Worm (Caenorhabditis elegans) whole organism, L2 larva: ENCODE data around the gene moa-1.

Experiments used
- C34F6.9 ChIP-seq: fragments of 150-350 bp; optimal IDR thresholded peaks from 2 replicates; lab custom pipeline; 2014; ENCODE audit warnings: missing biosample characterization, missing genetic modification characterization
- F13H6.1 ChIP-seq: sonication (generic microtip); optimal IDR thresholded peaks from 2 replicates; lab custom pipeline; 2016; ENCODE audit warnings: missing genetic modification characterization, missing compliant biosample characterization
- R02D3.7 ChIP-seq: fragments of 150-350 bp; optimal IDR thresholded peaks from 2 replicates; lab custom pipeline; 2014; ENCODE audit warnings: missing biosample characterization, missing genetic modification characterization
- Y55F3AM.14 ChIP-seq: fragments of 200-800 bp; sonication (Bioruptor generic); optimal IDR thresholded peaks from 2 replicates; lab custom pipeline; 2018; ENCODE audit warnings: mild to moderate bottlenecking, missing genetic modification characterization, missing compliant biosample characterization
- ZK546.5 ChIP-seq: sonication (generic microtip); optimal IDR thresholded peaks from 2 replicates; lab custom pipeline; 2017; ENCODE audit warnings: missing biosample characterization, missing genetic modification characterization
- alr-1 ChIP-seq: fragments of 150-350 bp; optimal IDR thresholded peaks from 2 replicates; lab custom pipeline; 2014; ENCODE audit warnings: missing biosample characterization, missing genetic modification characterization
- aly-2 ChIP-seq: fragments of 150-350 bp; optimal IDR thresholded peaks from 2 replicates; lab custom pipeline; 2014; ENCODE audit warnings: missing biosample characterization, missing genetic modification characterization
- ama-1 ChIP-seq: fragments of 150-350 bp; optimal IDR thresholded peaks from 2 replicates; lab custom pipeline; 2018; ENCODE audit warnings: inconsistent platforms
- ceh-16 ChIP-seq: fragments of 150-350 bp; optimal IDR thresholded peaks from 2 replicates; lab custom pipeline; 2014; ENCODE audit warnings: missing biosample characterization, missing genetic modification characterization
- ceh-82 ChIP-seq: fragments of 150-350 bp; optimal IDR thresholded peaks from 2 replicates; lab custom pipeline; 2014; ENCODE audit warnings: missing biosample characterization, missing genetic modification characterization
- egl-27 ChIP-seq: sonication (generic microtip); optimal IDR thresholded peaks from 3 replicates; lab custom pipeline; 2017; ENCODE audit warnings: missing biosample characterization, missing genetic modification reagents, missing genetic modification characterization
- elt-1 ChIP-seq: fragments of 150-350 bp; optimal IDR thresholded peaks from 2 replicates; lab custom pipeline; 2014; ENCODE audit warnings: missing biosample characterization, missing genetic modification characterization
- elt-3 ChIP-seq: sonication (generic microtip); optimal IDR thresholded peaks from 2 replicates; lab custom pipeline; 2017; ENCODE audit warnings: missing biosample characterization, missing genetic modification characterization
- fos-1 ChIP-seq: fragments of 150-350 bp; optimal IDR thresholded peaks from 2 replicates; lab custom pipeline; 2014; ENCODE audit warnings: missing biosample characterization, missing genetic modification characterization
- gmeb-1 ChIP-seq: fragments of 150-350 bp; optimal IDR thresholded peaks from 2 replicates; lab custom pipeline; 2014; ENCODE audit warnings: missing biosample characterization, missing genetic modification characterization
- lin-11 ChIP-seq: fragments of 150-350 bp; sonication (generic microtip); optimal IDR thresholded peaks from 2 replicates; lab custom pipeline; 2014; ENCODE audit warnings: missing biosample characterization, missing genetic modification characterization, inconsistent platforms, mixed read lengths
- lin-13 ChIP-seq: fragments of 150-350 bp; optimal IDR thresholded peaks from 2 replicates; lab custom pipeline; 2014; ENCODE audit warnings: missing biosample characterization, missing genetic modification reagents, missing genetic modification characterization
- lin-39 ChIP-seq: fragments of 150-350 bp; optimal IDR thresholded peaks from 2 replicates; lab custom pipeline; 2014; ENCODE audit warnings: missing biosample characterization, missing genetic modification reagents, missing genetic modification characterization
- lsy-2 ChIP-seq, 2 experiments: fragments of 150-350 bp in 1 of 2; sonication (generic microtip) in 1 of 2; optimal IDR thresholded peaks; 2 replicates each; lab custom pipeline; 2014 to 2017; ENCODE audit warnings: missing biosample characterization in 2 of 2, missing genetic modification characterization in 2 of 2
- mab-5 ChIP-seq: fragments of 150-350 bp; optimal IDR thresholded peaks from 2 replicates; lab custom pipeline; 2014; ENCODE audit warnings: missing biosample characterization, missing genetic modification characterization
- mbf-1 ChIP-seq: sonication (generic microtip); optimal IDR thresholded peaks from 2 replicates; lab custom pipeline; 2017; ENCODE audit warnings: missing biosample characterization, missing genetic modification characterization
- mdl-1 ChIP-seq, 2 experiments: fragments of 150-350 bp in 1 of 2; sonication (generic microtip) in 1 of 2; optimal IDR thresholded peaks; 2 replicates each; lab custom pipeline; 2017; ENCODE audit warnings: missing biosample characterization in 2 of 2, missing genetic modification characterization in 2 of 2
- nhr-10 ChIP-seq: sonication (generic microtip); optimal IDR thresholded peaks from 2 replicates; lab custom pipeline; 2017; ENCODE audit warnings: missing biosample characterization, missing genetic modification characterization
- nhr-11 ChIP-seq: fragments of 150-350 bp; optimal IDR thresholded peaks from 2 replicates; lab custom pipeline; 2014; ENCODE audit warnings: missing biosample characterization, missing genetic modification characterization
- nhr-12 ChIP-seq: fragments of 150-350 bp; optimal IDR thresholded peaks from 2 replicates; lab custom pipeline; 2014; ENCODE audit warnings: missing biosample characterization, missing genetic modification characterization
- nhr-129 ChIP-seq: fragments of 150-350 bp; optimal IDR thresholded peaks from 2 replicates; lab custom pipeline; 2014; ENCODE audit warnings: missing biosample characterization, missing genetic modification characterization
- nhr-21 ChIP-seq: fragments of 150-350 bp; optimal IDR thresholded peaks from 2 replicates; lab custom pipeline; 2014; ENCODE audit warnings: missing biosample characterization, missing genetic modification characterization
- nhr-23 ChIP-seq: fragments of 150-350 bp; optimal IDR thresholded peaks from 2 replicates; lab custom pipeline; 2014; ENCODE audit warnings: missing biosample characterization, missing genetic modification reagents, missing genetic modification characterization
- nhr-6 ChIP-seq: fragments of 150-350 bp; optimal IDR thresholded peaks from 2 replicates; lab custom pipeline; 2014; ENCODE audit warnings: missing biosample characterization, missing genetic modification characterization
- nhr-77 ChIP-seq: fragments of 150-350 bp; optimal IDR thresholded peaks from 2 replicates; lab custom pipeline; 2014; ENCODE audit warnings: missing biosample characterization, missing genetic modification characterization
- peb-1 ChIP-seq: fragments of 150-350 bp; optimal IDR thresholded peaks from 2 replicates; lab custom pipeline; 2014; ENCODE audit warnings: missing biosample characterization, missing genetic modification characterization
- sem-4 ChIP-seq: fragments of 150-350 bp; optimal IDR thresholded peaks from 2 replicates; lab custom pipeline; 2014; ENCODE audit warnings: missing biosample characterization, missing genetic modification reagents, missing genetic modification characterization
- skn-1 ChIP-seq: sonication (generic microtip); optimal IDR thresholded peaks from 2 replicates; lab custom pipeline; 2017; ENCODE audit warnings: missing biosample characterization, missing genetic modification characterization
- sma-9 ChIP-seq, 2 experiments: fragments of 150-350 bp in 1 of 2; sonication (generic microtip) in 1 of 2; optimal IDR thresholded peaks; 2 replicates each; lab custom pipeline; 2014 to 2016; ENCODE audit warnings: missing genetic modification characterization in 2 of 2, mild to moderate bottlenecking in 1 of 2, missing biosample characterization in 1 of 2, missing compliant biosample characterization in 1 of 2, missing genetic modification reagents in 1 of 2, moderate library complexity in 1 of 2
- unc-55 ChIP-seq: fragments of 150-350 bp; sonication (generic microtip); optimal IDR thresholded peaks from 3 replicates; lab custom pipeline; 2014; ENCODE audit warnings: missing biosample characterization, missing genetic modification reagents, missing genetic modification characterization
- unc-62 ChIP-seq: fragments of 150-350 bp; optimal IDR thresholded peaks from 2 replicates; lab custom pipeline; 2014; ENCODE audit warnings: missing biosample characterization, missing genetic modification reagents, missing genetic modification characterization
- ztf-1 ChIP-seq: fragments of 200-800 bp; sonication (Bioruptor generic); conservative IDR thresholded peaks from 2 replicates; pipeline ENCODE4 v1.3.6; 2022; ENCODE audit warnings: missing genetic modification characterization, missing compliant biosample characterization
- ztf-11 ChIP-seq: sonication (generic microtip); optimal IDR thresholded peaks from 2 replicates; lab custom pipeline; 2017; ENCODE audit warnings: missing biosample characterization, missing genetic modification characterization
- ztf-4 ChIP-seq: fragments of 150-350 bp; optimal IDR thresholded peaks from 2 replicates; lab custom pipeline; 2014; ENCODE audit warnings: missing biosample characterization, missing genetic modification characterization

Gene moa-1

DNA sequence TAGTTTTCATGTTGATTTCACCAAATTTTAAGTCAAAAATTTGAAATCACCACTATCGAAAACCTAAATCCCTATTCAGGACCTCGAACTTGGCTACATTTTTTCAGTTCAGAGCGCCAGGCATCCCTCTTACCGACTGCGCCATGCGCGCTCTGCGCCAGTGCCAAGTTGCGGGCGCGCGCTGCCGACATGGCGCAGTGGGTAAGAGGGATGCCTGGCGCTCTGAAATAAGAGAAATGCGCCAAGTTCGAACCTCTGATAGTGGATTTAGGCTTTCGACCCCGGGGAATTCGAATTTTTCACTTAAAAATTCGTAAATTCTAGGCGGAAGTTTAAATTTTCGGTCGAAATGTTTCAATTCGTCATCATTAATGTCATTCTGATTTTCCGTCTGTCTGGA is 20.2 kb upstream of the moa-1 start:
- no peak for TF ChIP-seq C34F6.9 (tag; lab: Kevin White, UChicago)
- no peak for TF ChIP-seq sem-4 (tag; lab: Kevin White, UChicago)
- no peak for TF ChIP-seq mbf-1 (tag; lab: Kevin White, UChicago)
- no peak for TF ChIP-seq ztf-11 (tag; lab: Kevin White, UChicago)
- TF ChIP-seq nhr-12 (tag; lab: Kevin White, UChicago), result no peak
- TF ChIP-seq elt-3 (tag; lab: Kevin White, UChicago), result no peak
- TF ChIP-seq nhr-77 (tag; lab: Kevin White, UChicago), result no peak
- TF ChIP-seq nhr-11 (tag; lab: Kevin White, UChicago), result no peak
- no peak for TF ChIP-seq ztf-1 (GFP tag; lab: Robert Waterston, UW)
- no peak for TF ChIP-seq aly-2 (tag; lab: Kevin White, UChicago)
- no peak for TF ChIP-seq alr-1 (tag; lab: Kevin White, UChicago)
- no peak for TF ChIP-seq unc-62 (GFP tag; lab: Kevin White, UChicago)
- no peak for TF ChIP-seq F13H6.1 (tag; lab: Kevin White, UChicago)
- no peak for TF ChIP-seq ceh-16 (tag; lab: Kevin White, UChicago)
- no peak for TF ChIP-seq egl-27 (tag; lab: Kevin White, UChicago)

DNA sequence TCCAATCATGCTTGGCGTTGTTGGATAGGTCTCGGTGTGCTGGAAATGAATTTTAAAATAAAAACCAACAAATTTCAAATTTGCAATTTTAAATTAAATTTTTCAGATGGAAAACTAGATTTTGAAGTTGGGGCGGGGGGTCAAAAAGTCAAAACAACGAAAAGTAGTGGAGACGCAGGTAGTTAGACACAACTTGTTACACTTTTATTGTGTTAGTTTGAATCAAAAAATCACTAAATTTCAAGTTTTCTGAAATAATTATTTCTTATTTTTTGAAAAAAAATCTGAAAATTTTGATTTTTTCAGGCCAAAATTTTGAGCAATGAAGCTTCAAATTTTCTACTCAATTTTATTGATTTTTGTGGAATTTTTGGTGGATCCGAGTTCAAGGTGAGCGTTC is 18.0 kb upstream of the moa-1 start, which contains the start of gene Y39A3B.8:
TSS of gene Y39A3B.8 (plus strand) at position 301 of the 400 bp plus-strand sequence.
- TF ChIP-seq ztf-1 (GFP tag; lab: Robert Waterston, UW) (no peak), skn-1 (tag; lab: Kevin White, UChicago) (no peak), sma-9 (GFP tag; optimal IDR thresholded peaks at IDR 0.05; lab: Kevin White, UChicago) (no peak), sma-9 (tag; optimal IDR thresholded peaks at IDR 0.05; lab: Kevin White, UChicago) (no peak), gmeb-1 (tag; lab: Kevin White, UChicago) (no peak), F13H6.1 (tag; lab: Kevin White, UChicago) (no peak), nhr-6 (no peak), nhr-21 (tag; lab: Kevin White, UChicago) (no peak), nhr-10 (no peak), nhr-23 (tag; lab: Kevin White, UChicago) (no peak), R02D3.7 (tag; lab: Kevin White, UChicago) (no peak), ztf-11 (tag; lab: Kevin White, UChicago) (no peak), ztf-4 (no peak), mab-5 (tag; lab: Kevin White, UChicago) (no peak)

DNA sequence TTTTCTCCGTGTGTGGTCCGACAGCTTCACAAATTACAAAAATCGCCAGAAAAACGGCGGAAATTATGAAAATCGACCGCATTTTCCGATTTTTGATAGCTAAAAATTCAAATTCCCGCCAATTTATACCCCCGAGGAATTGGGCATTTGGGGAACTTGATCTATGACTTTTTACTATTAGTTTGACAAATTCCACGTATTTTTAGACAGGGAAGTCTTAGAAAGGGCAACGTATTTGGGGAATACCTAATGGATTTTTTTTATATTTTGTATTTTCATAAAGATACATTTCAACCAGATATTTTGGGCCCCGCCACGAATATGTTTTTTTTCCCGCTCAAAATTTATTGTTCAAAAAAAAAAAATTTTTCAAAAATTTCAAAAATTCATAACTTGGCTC is 15.2 kb upstream of the moa-1 start, which contains the start of gene Y39A3B.7:
TSS of gene Y39A3B.7 (minus strand) at position 101 of the 400 bp plus-strand sequence.
- TF ChIP-seq alr-1 (tag; lab: Kevin White, UChicago), result no peak
- no peak for TF ChIP-seq ztf-4
- no peak for TF ChIP-seq nhr-129 (tag; lab: Kevin White, UChicago)
- no peak for TF ChIP-seq peb-1
- TF ChIP-seq mbf-1 (tag; lab: Kevin White, UChicago), result no peak
- no peak for TF ChIP-seq lsy-2 (tag; optimal IDR thresholded peaks at IDR 0.05; lab: Kevin White, UChicago)
- TF ChIP-seq elt-1, result no peak
- TF ChIP-seq skn-1 (tag; lab: Kevin White, UChicago), result no peak
- no peak for TF ChIP-seq fos-1 (tag; lab: Kevin White, UChicago)
- no peak for TF ChIP-seq lin-13 (GFP tag; lab: Kevin White, UChicago)
- TF ChIP-seq nhr-12 (tag; lab: Kevin White, UChicago), result no peak
- TF ChIP-seq Y55F3AM.14 (GFP tag; lab: Kevin White, UChicago), result no peak
- no peak for TF ChIP-seq egl-27 (tag; lab: Kevin White, UChicago)
- TF ChIP-seq gmeb-1 (tag; lab: Kevin White, UChicago), result no peak
- TF ChIP-seq lin-11, result no peak
- TF ChIP-seq aly-2 (tag; lab: Kevin White, UChicago), result no peak
- TF ChIP-seq unc-55 (GFP tag; lab: Kevin White, UChicago), result no peak
- no peak for TF ChIP-seq mdl-1 (tag; optimal IDR thresholded peaks at IDR 0.05; lab: Kevin White, UChicago)

DNA sequence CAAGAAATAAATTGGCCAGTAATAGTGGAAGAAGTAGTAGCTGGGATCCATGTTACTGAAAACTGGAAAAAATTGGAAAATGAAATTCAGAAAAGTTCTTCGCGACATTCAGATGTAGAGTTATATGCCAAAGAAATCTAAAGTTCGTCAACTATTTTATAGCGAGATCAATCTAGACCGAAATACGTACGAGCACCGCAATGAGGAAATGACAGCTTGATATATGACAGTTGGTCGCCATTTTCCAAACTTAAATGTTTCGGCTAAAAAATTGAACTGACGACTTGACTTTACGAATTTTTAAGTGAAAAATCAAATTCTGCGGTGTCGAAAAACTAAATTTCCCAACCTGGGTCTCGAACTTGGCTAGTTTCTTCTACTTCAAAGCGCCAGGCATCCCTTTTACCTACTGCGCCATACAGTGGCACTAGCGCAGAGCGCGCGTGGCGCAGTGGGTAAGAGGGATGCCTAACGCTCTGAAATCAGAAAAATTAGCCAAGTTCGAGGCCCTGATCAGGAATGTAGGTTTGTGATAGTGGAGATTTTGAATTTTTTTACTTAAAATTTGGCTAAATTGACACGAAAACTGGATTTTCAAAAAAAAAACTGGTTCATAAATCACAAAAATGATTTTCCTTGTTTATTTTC is 13.0 kb upstream of the moa-1 start, which contains the start of gene srd-66:
TSS of gene srd-66 (minus strand) at position 51 of the 648 bp plus-strand sequence.
- TF ChIP-seq ztf-4, result no peak
- no peak for TF ChIP-seq mab-5 (tag; lab: Kevin White, UChicago)
- no peak for TF ChIP-seq lin-39 (tag; lab: Kevin White, UChicago)
- TF ChIP-seq ceh-82 (tag; lab: Kevin White, UChicago), result no peak
- TF ChIP-seq gmeb-1 (tag; lab: Kevin White, UChicago), result no peak
- TF ChIP-seq elt-3 (tag; lab: Kevin White, UChicago), result no peak
- TF ChIP-seq mbf-1 (tag; lab: Kevin White, UChicago), result no peak
- TF ChIP-seq ama-1, result no peak
- no peak for TF ChIP-seq skn-1 (tag; lab: Kevin White, UChicago)
- no peak for TF ChIP-seq ZK546.5 (tag; lab: Kevin White, UChicago)
- no peak for TF ChIP-seq nhr-23 (tag; lab: Kevin White, UChicago)
- TF ChIP-seq nhr-21 (tag; lab: Kevin White, UChicago), result no peak
- TF ChIP-seq, all 48 proteins: peak for 0
